Fruit fly (Drosophila melanogaster) whole organism, prepupa: ENCODE data around the gene nmdyn-D6.

Experiments used
- Blimp-1 ChIP-seq: fragments of 200-800 bp; sonication (Bioruptor generic); optimal IDR thresholded peaks from 3 replicates; lab custom pipeline; 2017; ENCODE audit warnings: missing biosample characterization, missing genetic modification characterization, mild to moderate bottlenecking, moderate library complexity, missing genetic modification reagents
- CG10631 ChIP-seq: fragments of 200-800 bp; sonication (Bioruptor generic); optimal IDR thresholded peaks from 2 replicates; lab custom pipeline; 2016; ENCODE audit warnings: missing biosample characterization, missing genetic modification characterization
- CG11294 ChIP-seq: fragments of 200-800 bp; sonication (Bioruptor generic); IDR thresholded peaks from 2 replicates; pipeline ENCODE4 v1.3.6; 2022; ENCODE audit warnings: missing biosample characterization, missing genetic modification characterization
- CG11762 ChIP-seq: fragments of 200-800 bp; sonication (Bioruptor generic); optimal IDR thresholded peaks from 3 replicates; lab custom pipeline; 2016; ENCODE audit warnings: missing biosample characterization, missing genetic modification characterization; ENCODE audit not compliant: insufficient read depth
- CG11902 ChIP-seq: fragments of 200-800 bp; sonication (Bioruptor generic); optimal IDR thresholded peaks from 3 replicates; lab custom pipeline; 2016; ENCODE audit warnings: missing biosample characterization, missing genetic modification characterization
- CG15336 ChIP-seq: fragments of 200-800 bp; sonication (Bioruptor generic); IDR thresholded peaks from 2 replicates; pipeline ENCODE4 v1.3.6; 2022; ENCODE audit warnings: missing biosample characterization, missing genetic modification characterization
- CG16779 ChIP-seq: fragments of 200-800 bp; sonication (Bioruptor generic); optimal IDR thresholded peaks from 3 replicates; lab custom pipeline; 2017; ENCODE audit warnings: missing biosample characterization, mild to moderate bottlenecking, missing genetic modification characterization
- CG31627 ChIP-seq: fragments of 200-800 bp; sonication (Bioruptor generic); optimal IDR thresholded peaks from 3 replicates; lab custom pipeline; 2016; ENCODE audit warnings: missing biosample characterization, missing genetic modification characterization
- CG32006 ChIP-seq: fragments of 200-800 bp; sonication (Bioruptor generic); optimal IDR thresholded peaks from 3 replicates; lab custom pipeline; 2017; ENCODE audit warnings: missing biosample characterization, mild to moderate bottlenecking, missing genetic modification characterization
- CG34406 ChIP-seq: fragments of 200-800 bp; sonication (Bioruptor generic); optimal IDR thresholded peaks from 3 replicates; lab custom pipeline; 2016; ENCODE audit warnings: missing biosample characterization, missing genetic modification characterization
- CG3919 ChIP-seq: fragments of 200-800 bp; sonication (Bioruptor generic); optimal IDR thresholded peaks from 3 replicates; lab custom pipeline; 2016; ENCODE audit warnings: missing biosample characterization, missing genetic modification characterization
- CG4318 ChIP-seq: fragments of 200-800 bp; sonication (Bioruptor generic); optimal IDR thresholded peaks from 3 replicates; lab custom pipeline; 2017; ENCODE audit warnings: missing biosample characterization, mild to moderate bottlenecking, missing genetic modification characterization
- CG6163 ChIP-seq: fragments of 200-800 bp; sonication (Bioruptor generic); IDR thresholded peaks from 3 replicates; pipeline ENCODE4 v1.3.6; 2022; ENCODE audit warnings: missing biosample characterization, missing genetic modification characterization
- CG6276 ChIP-seq: fragments of 200-800 bp; sonication (Bioruptor generic); optimal IDR thresholded peaks from 2 replicates; lab custom pipeline; 2017; ENCODE audit warnings: missing biosample characterization, mild to moderate bottlenecking, missing genetic modification characterization
- CG6792 ChIP-seq: fragments of 200-800 bp; sonication (Bioruptor generic); optimal IDR thresholded peaks from 3 replicates; lab custom pipeline; 2016; ENCODE audit warnings: missing biosample characterization, missing genetic modification characterization
- CG6808 ChIP-seq: fragments of 200-800 bp; sonication (Bioruptor generic); optimal IDR thresholded peaks from 3 replicates; lab custom pipeline; 2017; ENCODE audit warnings: missing biosample characterization, missing genetic modification characterization, mild to moderate bottlenecking, moderate library complexity, missing genetic modification reagents
- CG6854 ChIP-seq: fragments of 200-800 bp; sonication (Bioruptor generic); optimal IDR thresholded peaks from 2 replicates; lab custom pipeline; 2017; ENCODE audit warnings: missing biosample characterization, mild to moderate bottlenecking, missing genetic modification characterization
- CG7368 ChIP-seq: fragments of 200-800 bp; sonication (Bioruptor generic); optimal IDR thresholded peaks from 3 replicates; lab custom pipeline; 2016; ENCODE audit warnings: missing biosample characterization, missing genetic modification characterization
- CG8119 ChIP-seq: fragments of 200-800 bp; sonication (Bioruptor generic); IDR thresholded peaks from 3 replicates; pipeline ENCODE4 v1.3.6; 2022; ENCODE audit warnings: missing biosample characterization, missing genetic modification characterization
- CG8319 ChIP-seq: fragments of 200-800 bp; sonication (Bioruptor generic); optimal IDR thresholded peaks from 3 replicates; lab custom pipeline; 2016; ENCODE audit warnings: missing biosample characterization, missing genetic modification characterization
- Eip75B ChIP-seq: fragments of 200-800 bp; sonication (Bioruptor generic); optimal IDR thresholded peaks from 3 replicates; lab custom pipeline; 2016; ENCODE audit warnings: missing biosample characterization, missing genetic modification characterization
- Eip78C ChIP-seq: fragments of 200-800 bp; sonication (Bioruptor generic); peaks from one replicate; lab custom pipeline; 2016; ENCODE audit warnings: missing biosample characterization, missing genetic modification characterization
- Eip93F ChIP-seq: fragments of 200-800 bp; sonication (Bioruptor generic); optimal IDR thresholded peaks from 2 replicates; lab custom pipeline; 2016; ENCODE audit warnings: missing biosample characterization, mild to moderate bottlenecking, missing genetic modification characterization
- Ets21C ChIP-seq: fragments of 200-800 bp; sonication (Bioruptor generic); optimal IDR thresholded peaks from 3 replicates; lab custom pipeline; 2016; ENCODE audit warnings: missing biosample characterization, missing genetic modification characterization
- Gug ChIP-seq: fragments of 200-800 bp; sonication (Bioruptor generic); IDR thresholded peaks from 2 replicates; pipeline ENCODE4 v1.3.6; 2022; ENCODE audit warnings: missing biosample characterization, missing genetic modification characterization
- Hr38 ChIP-seq: sonication (Bioruptor generic); optimal IDR thresholded peaks from 2 replicates; lab custom pipeline; 2016; ENCODE audit warnings: missing biosample characterization, missing genetic modification characterization
- Hr39 ChIP-seq: fragments of 200-800 bp; sonication (Bioruptor generic); optimal IDR thresholded peaks from 2 replicates; lab custom pipeline; 2016; ENCODE audit warnings: missing biosample characterization, missing genetic modification characterization
- Lpt ChIP-seq: fragments of 200-800 bp; sonication (Bioruptor generic); optimal IDR thresholded peaks from 3 replicates; lab custom pipeline; 2016; ENCODE audit warnings: missing biosample characterization, missing genetic modification characterization
- Met ChIP-seq: fragments of 200-800 bp; sonication (Bioruptor generic); optimal IDR thresholded peaks from 3 replicates; lab custom pipeline; 2016; ENCODE audit warnings: missing biosample characterization, missing genetic modification characterization
- OdsH ChIP-seq: fragments of 200-800 bp; sonication (Bioruptor generic); optimal IDR thresholded peaks from 3 replicates; lab custom pipeline; 2016; ENCODE audit warnings: missing biosample characterization, missing genetic modification characterization
- Smox ChIP-seq: fragments of 200-800 bp; sonication (Bioruptor generic); optimal IDR thresholded peaks from 3 replicates; lab custom pipeline; 2016; ENCODE audit warnings: missing biosample characterization, missing genetic modification characterization
- Sox102F ChIP-seq: fragments of 200-800 bp; sonication (Bioruptor generic); optimal IDR thresholded peaks from 2 replicates; lab custom pipeline; 2016; ENCODE audit warnings: missing biosample characterization, mild to moderate bottlenecking, missing genetic modification characterization
- Sox14 ChIP-seq: fragments of 200-800 bp; sonication (Bioruptor generic); optimal IDR thresholded peaks from 3 replicates; lab custom pipeline; 2016; ENCODE audit warnings: missing biosample characterization, missing genetic modification characterization
- Sox15 ChIP-seq: fragments of 200-800 bp; sonication (Bioruptor generic); optimal IDR thresholded peaks from 3 replicates; lab custom pipeline; 2016; ENCODE audit warnings: missing biosample characterization, missing genetic modification characterization
- acj6 ChIP-seq: fragments of 200-800 bp; sonication (Bioruptor generic); optimal IDR thresholded peaks from 3 replicates; lab custom pipeline; 2016; ENCODE audit warnings: missing biosample characterization, missing genetic modification characterization
- cyc ChIP-seq: fragments of 200-800 bp; sonication (Bioruptor generic); optimal IDR thresholded peaks from 3 replicates; lab custom pipeline; 2016; ENCODE audit warnings: missing biosample characterization, missing genetic modification characterization
- dac ChIP-seq: fragments of 200-800 bp; sonication (Bioruptor generic); optimal IDR thresholded peaks from 2 replicates; lab custom pipeline; 2017; ENCODE audit warnings: missing biosample characterization, mild to moderate bottlenecking, missing genetic modification characterization
- eg ChIP-seq: fragments of 200-800 bp; sonication (Bioruptor generic); IDR thresholded peaks from 3 replicates; pipeline ENCODE4 v1.3.6; 2022; ENCODE audit warnings: missing biosample characterization, missing genetic modification characterization
- esn ChIP-seq: fragments of 200-800 bp; sonication (Bioruptor generic); optimal IDR thresholded peaks from 2 replicates; lab custom pipeline; 2016; ENCODE audit warnings: missing biosample characterization, mild to moderate bottlenecking, missing genetic modification characterization, moderate library complexity
- fd59A ChIP-seq: fragments of 200-800 bp; sonication (Bioruptor generic); optimal IDR thresholded peaks from 2 replicates; lab custom pipeline; 2017; ENCODE audit warnings: missing biosample characterization, mild to moderate bottlenecking, missing genetic modification characterization, missing genetic modification reagents
- fd85E ChIP-seq: fragments of 200-800 bp; sonication (Bioruptor generic); optimal IDR thresholded peaks from 3 replicates; lab custom pipeline; 2016; ENCODE audit warnings: missing biosample characterization, missing genetic modification characterization
- fkh ChIP-seq: fragments of 200-800 bp; sonication (Bioruptor generic); optimal IDR thresholded peaks from 3 replicates; lab custom pipeline; 2017; ENCODE audit warnings: missing biosample characterization, mild to moderate bottlenecking, missing genetic modification characterization, moderate library complexity
- lz ChIP-seq: fragments of 200-800 bp; sonication (Bioruptor generic); optimal IDR thresholded peaks from 3 replicates; lab custom pipeline; 2016; ENCODE audit warnings: missing biosample characterization, missing genetic modification characterization
- net ChIP-seq: fragments of 200-800 bp; sonication (Bioruptor generic); optimal IDR thresholded peaks from 3 replicates; lab custom pipeline; 2016; ENCODE audit warnings: missing biosample characterization, missing genetic modification characterization
- spab ChIP-seq: fragments of 200-800 bp; sonication (Bioruptor generic); optimal IDR thresholded peaks from 2 replicates; lab custom pipeline; 2017; ENCODE audit warnings: missing biosample characterization, mild to moderate bottlenecking, missing genetic modification characterization, missing genetic modification reagents
- ss ChIP-seq, 2 experiments: fragments of 200-800 bp; sonication (Bioruptor generic); optimal IDR thresholded peaks; 2 replicates in 1 of 2; 3 replicates in 1 of 2; lab custom pipeline; 2017 to 2018; ENCODE audit warnings: mild to moderate bottlenecking in 2 of 2, missing biosample characterization in 2 of 2, missing genetic modification characterization in 2 of 2, moderate library complexity in 1 of 2
- topi ChIP-seq: fragments of 200-800 bp; sonication (Bioruptor generic); optimal IDR thresholded peaks from 3 replicates; lab custom pipeline; 2016; ENCODE audit warnings: missing biosample characterization, missing genetic modification characterization

Gene nmdyn-D6

DNA sequence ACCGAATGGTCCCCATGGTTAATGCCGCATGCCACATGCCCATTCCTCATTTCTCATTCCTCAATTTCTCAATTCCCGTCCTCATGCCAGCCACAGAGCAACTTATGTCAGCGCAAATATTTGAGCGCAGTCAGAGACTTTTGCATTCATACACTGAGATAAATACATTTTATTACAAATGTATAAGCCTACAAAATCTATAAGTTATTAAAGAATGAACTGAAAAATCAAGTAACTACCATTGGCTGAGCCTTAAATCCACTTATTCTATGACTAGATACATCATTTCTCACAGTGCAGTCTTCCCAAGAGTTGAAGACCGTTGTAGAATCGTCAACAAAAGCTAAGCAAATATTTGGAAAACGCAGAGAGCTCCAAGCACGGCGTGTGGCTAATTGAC lies 38.7 kb downstream of the nmdyn-D6 start (continued):
- TF ChIP-seq Eip93F (GFP tag; lab: Kevin White, UChicago) (no peak), Gug (GFP tag; lab: Robert Waterston, UW) (no peak), CG34406 (GFP tag; lab: Kevin White, UChicago) (no peak), fd59A (GFP tag; lab: Kevin White, UChicago) (no peak), Ets21C (GFP tag; lab: Kevin White, UChicago) (no peak), fkh (peak; percentile 36), Hr39 (no peak), Hr38 (no peak), CG16779 (no peak), CG6854 (no peak), CG10631 (peak; percentile 26), Eip75B (GFP tag; lab: Kevin White, UChicago) (no peak), CG6163 (GFP tag; lab: Robert Waterston, UW) (no peak), dac (GFP tag; lab: Kevin White, UChicago) (no peak), topi (no peak), CG3919 (no peak), CG8319 (no peak), eg (GFP tag; lab: Robert Waterston, UW) (0 out of 3 replicates have a peak, but pooled peaks have one; percentile 17), OdsH (GFP tag; lab: Kevin White, UChicago) (peak; percentile 15), CG6808 (GFP tag; lab: Kevin White, UChicago) (no peak), Sox102F (GFP tag; lab: Kevin White, UChicago) (no peak), Lpt (GFP tag; lab: Kevin White, UChicago) (no peak), CG4318 (no peak), spab (GFP tag; lab: Kevin White, UChicago) (no peak), cyc (no peak), Sox15 (GFP tag; lab: Kevin White, UChicago) (no peak), fd85E (GFP tag; lab: Kevin White, UChicago) (no peak)

DNA sequence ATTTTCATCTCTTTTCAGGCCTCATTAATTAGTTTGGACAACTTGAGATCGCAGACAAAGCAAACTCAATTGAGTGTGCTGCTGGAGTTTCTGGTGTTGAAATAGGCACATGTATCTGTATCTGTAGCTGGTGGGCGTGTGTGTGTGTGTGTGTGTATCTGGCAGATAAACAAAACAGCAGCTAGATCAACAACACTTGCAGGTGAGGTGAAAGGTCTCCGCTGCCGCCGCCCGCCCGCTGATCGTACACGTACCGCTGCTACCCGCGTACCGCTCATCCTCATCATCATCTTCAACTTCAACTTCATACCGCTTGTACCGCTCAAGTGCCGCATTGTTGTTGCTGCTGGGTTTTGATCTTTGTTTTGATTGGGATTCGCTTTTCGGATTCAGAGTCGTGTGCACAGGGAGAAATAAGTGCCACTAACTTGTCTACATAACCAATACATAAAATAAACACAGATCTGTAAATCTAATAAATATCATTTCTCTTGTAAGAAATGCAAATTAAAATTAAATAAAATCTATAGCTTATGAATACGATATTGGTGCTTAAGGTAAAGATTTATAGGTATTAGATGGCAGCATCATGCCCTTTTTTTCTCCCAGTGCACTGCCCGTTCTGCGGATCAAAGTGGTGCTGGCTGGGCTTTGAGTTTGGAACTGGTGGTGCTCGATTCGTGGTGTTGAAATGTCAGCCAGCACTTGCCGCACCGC lies 43.8 kb downstream of the nmdyn-D6 start:
- TF ChIP-seq Sox15 (GFP tag; lab: Kevin White, UChicago) (no peak), Met (GFP tag; lab: Kevin White, UChicago) (peak; percentile 45), CG11902 (GFP tag; lab: Kevin White, UChicago) (no peak), CG32006 (peak; percentile 32), CG31627 (GFP tag; lab: Kevin White, UChicago) (peak; percentile 9), Ets21C (GFP tag; lab: Kevin White, UChicago) (no peak), Sox102F (GFP tag; lab: Kevin White, UChicago) (peak; percentile 24), Lpt (GFP tag; lab: Kevin White, UChicago) (no peak), CG34406 (GFP tag; lab: Kevin White, UChicago) (peak; percentile 15), Gug (GFP tag; lab: Robert Waterston, UW) (no peak), OdsH (GFP tag; lab: Kevin White, UChicago) (peak; percentile 30), CG6808 (GFP tag; lab: Kevin White, UChicago) (peak; percentile 16), esn (GFP tag; lab: Kevin White, UChicago) (peak; percentile 20), CG6276 (no peak), cyc (no peak), CG11294 (no peak), CG15336 (GFP tag; lab: Robert Waterston, UW) (no peak), ss (GFP tag; optimal IDR thresholded peaks at IDR 0.05; lab: Kevin White, UChicago) (no peak), CG8319 (peak; percentile 13), net (GFP tag; lab: Kevin White, UChicago) (no peak), CG10631 (peak; percentile 33), CG4318 (no peak), fd85E (GFP tag; lab: Kevin White, UChicago) (no peak), Eip75B (GFP tag; lab: Kevin White, UChicago) (peak; percentile 17), fd59A (GFP tag; lab: Kevin White, UChicago) (no peak), CG6854 (no peak), Hr38 (no peak), CG3919 (peak; percentile 30), acj6 (GFP tag; lab: Kevin White, UChicago) (peak; percentile 8), Sox14 (GFP tag; lab: Kevin White, UChicago) (peak; percentile 19), Blimp-1 (GFP tag; lab: Kevin White, UChicago) (no peak), CG7368 (no peak), Eip78C (GFP tag; lab: Kevin White, UChicago) (peak; percentile 68), fkh (peak; percentile 78), CG8119 (GFP tag; lab: Robert Waterston, UW) (0 out of 3 replicates have a peak, but pooled peaks have one; percentile 39), CG11762 (GFP tag; lab: Kevin White, UChicago) (no peak), lz (GFP tag; lab: Kevin White, UChicago) (peak; percentile 28), CG6792 (GFP tag; lab: Kevin White, UChicago) (peak; percentile 9), dac (GFP tag; lab: Kevin White, UChicago) (no peak), Smox (GFP tag; lab: Kevin White, UChicago) (peak; percentile 11)
